Fruit fly (Drosophila melanogaster) whole organism: ENCODE results near the gene mTTF.

Experiments
- CG8478 ChIP-seq: fragments of >200 bp; optimal IDR thresholded peaks from 2 replicates; lab custom pipeline; 2018; ENCODE audit warnings: inconsistent platforms
- Dll ChIP-seq: fragments of >200 bp; optimal IDR thresholded peaks from 2 replicates; lab custom pipeline; 2017
- EcR ChIP-seq, 2 experiments: fragments of >200 bp; optimal IDR thresholded peaks; 2 replicates each; lab custom pipeline; 2017; ENCODE audit warnings: missing biosample characterization in 2 of 2, missing genetic modification characterization in 2 of 2, missing genetic modification reagents in 2 of 2
- pan ChIP-seq: fragments of >200 bp; optimal IDR thresholded peaks from 2 replicates; lab custom pipeline; 2017
- psq ChIP-seq: fragments of >200 bp; optimal IDR thresholded peaks from 2 replicates; lab custom pipeline; 2017
- usp ChIP-seq: fragments of >200 bp; optimal IDR thresholded peaks from 2 replicates; lab custom pipeline; 2017; ENCODE audit warnings: missing biosample characterization, missing genetic modification characterization, mixed read lengths

Gene mTTF

dm6 chr2L:14348602-14349001 lies at the start of gene mTTF:
mTTF (minus strand) TSS chr2L:14348790.
- TF ChIP-seq pan (lab: Kevin White, UChicago) (no peak), CG8478 (lab: Kevin White, UChicago) (no peak), Dll (no peak), usp (GFP tag; lab: Kevin White, UChicago) (no peak), psq (lab: Kevin White, UChicago) (no peak), EcR (GFP tag; optimal IDR thresholded peaks at IDR 0.05; lab: Kevin White, UChicago) (no peak)

- TF ChIP-seq psq (lab: Kevin White, UChicago), result no peak
- no peak for TF ChIP-seq usp (GFP tag; lab: Kevin White, UChicago)
- TF ChIP-seq EcR (GFP tag; optimal IDR thresholded peaks at IDR 0.05; lab: Kevin White, UChicago), result no peak
- no peak for TF ChIP-seq CG8478 (lab: Kevin White, UChicago)
- no peak for TF ChIP-seq Dll
- no peak for TF ChIP-seq pan (lab: Kevin White, UChicago)
Measured at dm6 chr2L:14397948-14398347, 49.4 kb upstream of the mTTF start.

- no peak for TF ChIP-seq Dll
- no peak for TF ChIP-seq EcR (GFP tag; optimal IDR thresholded peaks at IDR 0.05; lab: Kevin White, UChicago)
- TF ChIP-seq CG8478 (lab: Kevin White, UChicago), result no peak
- no peak for TF ChIP-seq psq (lab: Kevin White, UChicago)
Measured at dm6 chr2L:14397067-14397598, 48.5 kb upstream of the mTTF start.

dm6 chr2L:14396263-14396662 lies 47.7 kb upstream of the mTTF start:
- no peak for TF ChIP-seq CG8478 (lab: Kevin White, UChicago)
- no peak for TF ChIP-seq pan (lab: Kevin White, UChicago)
- TF ChIP-seq psq (lab: Kevin White, UChicago), result no peak
- TF ChIP-seq EcR (GFP tag; optimal IDR thresholded peaks at IDR 0.05; lab: Kevin White, UChicago), result no peak
- no peak for TF ChIP-seq usp (GFP tag; lab: Kevin White, UChicago)
- TF ChIP-seq Dll, result no peak

dm6 chr2L:14395065-14395439 lies 46.5 kb upstream of the mTTF start:
- TF ChIP-seq usp (GFP tag; lab: Kevin White, UChicago) (no peak), Dll (no peak), psq (lab: Kevin White, UChicago) (no peak), EcR (GFP tag; optimal IDR thresholded peaks at IDR 0.05; lab: Kevin White, UChicago) (no peak), pan (lab: Kevin White, UChicago) (no peak), CG8478 (lab: Kevin White, UChicago) (no peak)

- TF ChIP-seq pan (lab: Kevin White, UChicago), result no peak
- no peak for TF ChIP-seq CG8478 (lab: Kevin White, UChicago)
Measured at dm6 chr2L:14394298-14395064, 45.9 kb upstream of the mTTF start.

dm6 chr2L:14393527-14393926 lies 44.9 kb upstream of the mTTF start:
- no peak for TF ChIP-seq psq (lab: Kevin White, UChicago)
- no peak for TF ChIP-seq CG8478 (lab: Kevin White, UChicago)
- no peak for TF ChIP-seq Dll
- TF ChIP-seq EcR (GFP tag; optimal IDR thresholded peaks at IDR 0.05; lab: Kevin White, UChicago), result no peak
- no peak for TF ChIP-seq usp (GFP tag; lab: Kevin White, UChicago)
- TF ChIP-seq pan (lab: Kevin White, UChicago), result no peak

dm6 chr2L:14388448-14388847 lies 39.9 kb upstream of the mTTF start:
- TF ChIP-seq psq (lab: Kevin White, UChicago) (no peak), pan (lab: Kevin White, UChicago) (no peak), EcR (GFP tag; optimal IDR thresholded peaks at IDR 0.05; lab: Kevin White, UChicago) (no peak), usp (GFP tag; lab: Kevin White, UChicago) (no peak), Dll (no peak), CG8478 (lab: Kevin White, UChicago) (no peak)

- TF ChIP-seq psq (lab: Kevin White, UChicago) (no peak), Dll (no peak), EcR (GFP tag; optimal IDR thresholded peaks at IDR 0.05; lab: Kevin White, UChicago) (no peak), CG8478 (lab: Kevin White, UChicago) (no peak), usp (GFP tag; lab: Kevin White, UChicago) (no peak), pan (lab: Kevin White, UChicago) (no peak)
Measured at dm6 chr2L:14386522-14386921, 37.9 kb upstream of the mTTF start.

dm6 chr2L:14381881-14382280 lies 33.3 kb upstream of the mTTF start:
- TF ChIP-seq CG8478 (lab: Kevin White, UChicago), result no peak
- no peak for TF ChIP-seq EcR (GFP tag; optimal IDR thresholded peaks at IDR 0.05; lab: Kevin White, UChicago)
- no peak for TF ChIP-seq Dll
- TF ChIP-seq pan (lab: Kevin White, UChicago), result no peak
- TF ChIP-seq usp (GFP tag; lab: Kevin White, UChicago), result no peak
- TF ChIP-seq psq (lab: Kevin White, UChicago), result no peak

- TF ChIP-seq psq (lab: Kevin White, UChicago) (no peak), Dll (no peak), usp (GFP tag; lab: Kevin White, UChicago) (no peak), CG8478 (lab: Kevin White, UChicago) (no peak), pan (lab: Kevin White, UChicago) (no peak), EcR (GFP tag; optimal IDR thresholded peaks at IDR 0.05; lab: Kevin White, UChicago) (no peak)
Measured at dm6 chr2L:14381072-14381471, 32.5 kb upstream of the mTTF start, which contains the start of gene ppk. ppk (minus strand) TSS chr2L:14381172.
